Fruit fly (Drosophila melanogaster) whole organism, wandering third instar larva: Measurements from ENCODE around the gene CG33278.
"Not testable (repeated sequence)": the region's sequence is repeated elsewhere in the genome, so short reads cannot be mapped to it uniquely, and the experiment has no call there.

Experiments
- GATAd ChIP-seq: sonication (Bioruptor generic); optimal IDR thresholded peaks from 2 replicates; lab custom pipeline; 2016; ENCODE audit warnings: missing biosample characterization, missing genetic modification characterization
- Myc ChIP-seq: fragments of >200 bp; optimal IDR thresholded peaks from 2 replicates; lab custom pipeline; 2017
- Vsx2 ChIP-seq: fragments of 200-300, 225-300 bp; sonication (Bioruptor generic); optimal IDR thresholded peaks from 2 replicates; lab custom pipeline; 2018; ENCODE audit warnings: missing biosample characterization, missing genetic modification characterization; ENCODE audit not compliant: partially characterized antibody

CG33278 gene

dm6 chr3L:7498731-7499130 is 48.1 kb downstream of the CG33278 start, which contains the start of gene CG8539:
TSS of gene CG8539 (minus strand) at chr3L:7498831.
- TF ChIP-seq Vsx2 (GFP tag; lab: Kevin White, UChicago); Myc (lab: Kevin White, UChicago); GATAd (GFP tag; lab: Kevin White, UChicago): not testable (repeated sequence)
